Worm (Caenorhabditis elegans) whole organism, young adult: Measurements from ENCODE around the gene cha-1.

Source experiments
- K12H6.12 ChIP-seq: fragments of 200-800 bp; sonication (Bioruptor generic); optimal IDR thresholded peaks from 2 replicates; lab custom pipeline; 2018; ENCODE audit warnings: mild to moderate bottlenecking, missing genetic modification characterization, missing compliant biosample characterization
- atf-7 ChIP-seq: sonication (generic microtip); optimal IDR thresholded peaks from 2 replicates; lab custom pipeline; 2017; ENCODE audit warnings: mild to moderate bottlenecking, missing genetic modification characterization, missing compliant biosample characterization
- attf-6 ChIP-seq: fragments of 200-800 bp; sonication (Bioruptor generic); IDR thresholded peaks from 2 replicates; pipeline ENCODE4 v1.3.6; 2022; ENCODE audit warnings: missing genetic modification reagents, missing genetic modification characterization, missing compliant biosample characterization
- bed-2 ChIP-seq: fragments of 200-800 bp; sonication (Bioruptor generic); IDR thresholded peaks from 2 replicates; pipeline ENCODE4 v1.3.6; 2022; ENCODE audit warnings: missing genetic modification reagents, missing genetic modification characterization, missing compliant biosample characterization
- egl-44 ChIP-seq: fragments of 200-800 bp; sonication (Bioruptor generic); IDR thresholded peaks from 2 replicates; pipeline ENCODE4 v1.3.6; 2022; ENCODE audit warnings: missing genetic modification reagents, missing genetic modification characterization, missing compliant biosample characterization
- pbrm-1 ChIP-seq: fragments of 200-800 bp; sonication (Bioruptor generic); IDR thresholded peaks from 2 replicates; pipeline ENCODE4 v1.3.6; 2022; ENCODE audit warnings: missing genetic modification reagents, missing genetic modification characterization, missing compliant biosample characterization
- rpc-1 ChIP-seq, 2 experiments: fragments of 150-350 bp in 1 of 2; sonication (generic microtip) in 1 of 2; optimal IDR thresholded peaks; 2 replicates each; lab custom pipeline; 2014 to 2018; ENCODE audit warnings: missing biosample characterization in 1 of 2, missing genetic modification characterization in 1 of 2, missing genetic modification reagents in 1 of 2, missing genotype in 1 of 2
- snpc-1.3 ChIP-seq: sonication (generic microtip); optimal IDR thresholded peaks from 2 replicates; lab custom pipeline; 2017; ENCODE audit warnings: missing genetic modification characterization, mild to moderate bottlenecking, missing compliant biosample characterization, antibody characterized with exemption, moderate library complexity, missing genotype, missing genetic modification reagents; ENCODE audit not compliant: insufficient read depth
- unc-130 ChIP-seq: sonication (generic microtip); optimal IDR thresholded peaks from 2 replicates; lab custom pipeline; 2016; ENCODE audit warnings: missing genetic modification reagents, missing genetic modification characterization, missing compliant biosample characterization
- unc-62 ChIP-seq: fragments of 150-350 bp; optimal IDR thresholded peaks from 2 replicates; lab custom pipeline; 2014; ENCODE audit warnings: missing biosample characterization, missing genetic modification reagents, missing genetic modification characterization

ce11 chrIV:3645487-3645886 is 21.0 kb upstream of the cha-1 start:
- TF ChIP-seq rpc-1 (optimal IDR thresholded peaks at IDR 0.05; lab: Kevin White, UChicago) (no peak), rpc-1 (tag; optimal IDR thresholded peaks at IDR 0.05; lab: Kevin White, UChicago) (no peak), bed-2 (GFP tag; lab: Robert Waterston, UW) (no peak), unc-130 (GFP tag; lab: Kevin White, UChicago) (no peak), attf-6 (GFP tag; lab: Robert Waterston, UW) (no peak), pbrm-1 (GFP tag; lab: Robert Waterston, UW) (no peak), unc-62 (GFP tag; lab: Kevin White, UChicago) (no peak), atf-7 (no peak), K12H6.12 (tag; lab: Kevin White, UChicago) (no peak), snpc-1.3 (tag; lab: Kevin White, UChicago) (no peak), egl-44 (0 out of 2 replicates have a peak, but pooled peaks have one; percentile 15)
